Worm (Caenorhabditis elegans) whole organism, L2 larva: ENCODE results near the gene H39E20.1.

Source experiments
- aly-2 ChIP-seq: fragments of 150-350 bp; optimal IDR thresholded peaks from 2 replicates; lab custom pipeline; 2014; ENCODE audit warnings: missing biosample characterization, missing genetic modification characterization
- ceh-82 ChIP-seq: fragments of 150-350 bp; optimal IDR thresholded peaks from 2 replicates; lab custom pipeline; 2014; ENCODE audit warnings: missing biosample characterization, missing genetic modification characterization
- mab-5 ChIP-seq: fragments of 150-350 bp; optimal IDR thresholded peaks from 2 replicates; lab custom pipeline; 2014; ENCODE audit warnings: missing biosample characterization, missing genetic modification characterization
- nhr-11 ChIP-seq: fragments of 150-350 bp; optimal IDR thresholded peaks from 2 replicates; lab custom pipeline; 2014; ENCODE audit warnings: missing biosample characterization, missing genetic modification characterization
- nhr-237 ChIP-seq: fragments of 150-350 bp; optimal IDR thresholded peaks from 2 replicates; lab custom pipeline; 2014; ENCODE audit warnings: missing biosample characterization, missing genetic modification characterization
- nhr-77 ChIP-seq: fragments of 150-350 bp; optimal IDR thresholded peaks from 2 replicates; lab custom pipeline; 2014; ENCODE audit warnings: missing biosample characterization, missing genetic modification characterization
- unc-62 ChIP-seq: fragments of 150-350 bp; optimal IDR thresholded peaks from 2 replicates; lab custom pipeline; 2014; ENCODE audit warnings: missing biosample characterization, missing genetic modification reagents, missing genetic modification characterization

- TF ChIP-seq nhr-77, result no peak
- no peak for TF ChIP-seq aly-2 (tag; lab: Kevin White, UChicago)
- no peak for TF ChIP-seq ceh-82 (tag; lab: Kevin White, UChicago)
- no peak for TF ChIP-seq unc-62 (GFP tag; lab: Kevin White, UChicago)
- no peak for TF ChIP-seq nhr-11
- no peak for TF ChIP-seq nhr-237 (tag; lab: Kevin White, UChicago)
- no peak for TF ChIP-seq mab-5
These were observed 39.7 kb upstream of the H39E20.1 start for ce11 chrX:1437097-1437496.
